Worm (Caenorhabditis elegans) whole organism, L4 larva: ENCODE results near the gene nop-1.

ENCODE experiments used
- D1046.2 ChIP-seq: fragments of 200-800 bp; sonication (Bioruptor generic); IDR thresholded peaks from 2 replicates; pipeline ENCODE4 v1.3.6; 2022; ENCODE audit warnings: missing genetic modification characterization, missing compliant biosample characterization
- F37D6.2 ChIP-seq: sonication (generic microtip); optimal IDR thresholded peaks from 2 replicates; lab custom pipeline; 2016; ENCODE audit warnings: mild to moderate bottlenecking, missing genetic modification characterization, missing compliant biosample characterization
- T20F7.1 ChIP-seq: fragments of 200-800 bp; sonication (Bioruptor generic); optimal IDR thresholded peaks from 2 replicates; lab custom pipeline; 2018; ENCODE audit warnings: mild to moderate bottlenecking, missing genetic modification characterization, missing compliant biosample characterization
- Y5F2A.4 ChIP-seq: fragments of 200-800 bp; sonication (Bioruptor generic); optimal IDR thresholded peaks from 2 replicates; lab custom pipeline; 2018; ENCODE audit warnings: mild to moderate bottlenecking, missing genetic modification characterization, missing compliant biosample characterization
- Y75B8A.6 ChIP-seq: fragments of 200-800 bp; sonication (Bioruptor generic); IDR thresholded peaks from 2 replicates; pipeline ENCODE4 v1.3.6; 2022; ENCODE audit warnings: missing genetic modification reagents, missing genetic modification characterization, missing compliant biosample characterization
- ZK337.2 ChIP-seq: fragments of 200-800 bp; sonication (Bioruptor generic); IDR thresholded peaks from 2 replicates; pipeline ENCODE4 v1.3.6; 2022; ENCODE audit warnings: missing genetic modification reagents, missing genetic modification characterization, missing compliant biosample characterization
- ama-1 ChIP-seq: fragments of 150-350 bp; optimal IDR thresholded peaks from 2 replicates; lab custom pipeline; 2014; ENCODE audit warnings: inconsistent platforms, mixed read lengths
- ceh-28 ChIP-seq: fragments of 150-350 bp; optimal IDR thresholded peaks from 2 replicates; lab custom pipeline; 2014; ENCODE audit warnings: missing biosample characterization, missing genetic modification reagents, missing genetic modification characterization
- ceh-32 ChIP-seq: sonication (generic microtip); optimal IDR thresholded peaks from 2 replicates; lab custom pipeline; 2016; ENCODE audit warnings: mild to moderate bottlenecking, missing genetic modification characterization, missing compliant biosample characterization; ENCODE audit not compliant: poor library complexity
- ceh-82 ChIP-seq: sonication (generic microtip); optimal IDR thresholded peaks from 2 replicates; lab custom pipeline; 2017; ENCODE audit warnings: missing biosample characterization, missing genetic modification characterization
- ces-1 ChIP-seq: fragments of 150-350 bp; sonication (generic microtip); optimal IDR thresholded peaks from 4 replicates; lab custom pipeline; 2014; ENCODE audit warnings: missing biosample characterization, missing genetic modification reagents, missing genetic modification characterization
- daf-16 ChIP-seq, 3 experiments: sonication (generic microtip); optimal IDR thresholded peaks; 2 replicates each; lab custom pipeline; 2016 to 2017; ENCODE audit warnings: missing genetic modification characterization in 3 of 3, missing genetic modification reagents in 3 of 3, mild to moderate bottlenecking in 2 of 3, missing compliant biosample characterization in 2 of 3, missing biosample characterization in 1 of 3, moderate library complexity in 1 of 3
- dmd-6 ChIP-seq: fragments of 200-800 bp; sonication (Bioruptor generic); IDR thresholded peaks from 2 replicates; pipeline ENCODE4 v1.3.6; 2022; ENCODE audit warnings: missing genetic modification reagents, missing genetic modification characterization, missing compliant biosample characterization
- dmd-8 ChIP-seq: fragments of 200-800 bp; sonication (Bioruptor generic); IDR thresholded peaks from 2 replicates; pipeline ENCODE4 v1.3.6; 2022; ENCODE audit warnings: missing genetic modification characterization, missing compliant biosample characterization
- dmd-9 ChIP-seq: fragments of 200-800 bp; sonication (Bioruptor generic); IDR thresholded peaks from 2 replicates; pipeline ENCODE4 v1.3.6; 2022; ENCODE audit warnings: missing genetic modification reagents, missing genetic modification characterization, missing compliant biosample characterization
- dpl-1 ChIP-seq: fragments of 150-350 bp; optimal IDR thresholded peaks from 2 replicates; lab custom pipeline; 2014; ENCODE audit warnings: missing biosample characterization, missing genetic modification reagents, missing genetic modification characterization
- dve-1 ChIP-seq: sonication (generic microtip); optimal IDR thresholded peaks from 2 replicates; lab custom pipeline; 2017; ENCODE audit warnings: antibody characterized with exemption, mild to moderate bottlenecking, missing genetic modification characterization, missing compliant biosample characterization; ENCODE audit not compliant: insufficient read depth
- fos-1 ChIP-seq: fragments of 150-350 bp; optimal IDR thresholded peaks from 2 replicates; lab custom pipeline; 2014; ENCODE audit warnings: missing biosample characterization, missing genetic modification characterization
- gei-8 ChIP-seq: fragments of 200-800 bp; sonication (Bioruptor generic); optimal IDR thresholded peaks from 2 replicates; lab custom pipeline; 2018; ENCODE audit warnings: mild to moderate bottlenecking, missing genetic modification characterization, missing compliant biosample characterization
- hlh-30 ChIP-seq: sonication (generic microtip); optimal IDR thresholded peaks from 2 replicates; lab custom pipeline; 2017; ENCODE audit warnings: antibody characterized with exemption, mild to moderate bottlenecking, missing genetic modification characterization, missing compliant biosample characterization; ENCODE audit not compliant: insufficient read depth
- hmg-1.1 ChIP-seq: fragments of 200-800 bp; sonication (Bioruptor generic); IDR thresholded peaks from 2 replicates; pipeline ENCODE4 v1.3.6; 2022; ENCODE audit warnings: missing genetic modification reagents, missing genetic modification characterization, missing compliant biosample characterization
- jun-1 ChIP-seq: fragments of 150-350 bp; optimal IDR thresholded peaks from 2 replicates; lab custom pipeline; 2014; ENCODE audit warnings: missing biosample characterization, missing genetic modification reagents, missing genetic modification characterization
- lin-13 ChIP-seq: fragments of 150-350 bp; optimal IDR thresholded peaks from 2 replicates; lab custom pipeline; 2014; ENCODE audit warnings: missing biosample characterization, missing genetic modification reagents, missing genetic modification characterization
- lir-3 ChIP-seq: sonication (generic microtip); optimal IDR thresholded peaks from 2 replicates; lab custom pipeline; 2016; ENCODE audit warnings: mild to moderate bottlenecking, missing genetic modification characterization, missing compliant biosample characterization
- madf-5 ChIP-seq, 2 experiments: fragments of 200-800 bp; sonication (Bioruptor generic); IDR thresholded peaks; 2 replicates each; pipeline ENCODE4 v1.3.6; 2022; ENCODE audit warnings: missing compliant biosample characterization in 2 of 2, missing genetic modification characterization in 2 of 2
- mdl-1 ChIP-seq, 2 experiments: fragments of 150-350 bp in 1 of 2; sonication (generic microtip) in 1 of 2; optimal IDR thresholded peaks; 2 replicates each; lab custom pipeline; 2014 to 2017; ENCODE audit warnings: missing biosample characterization in 2 of 2, missing genetic modification characterization in 2 of 2
- mdt-29 ChIP-seq: fragments of 200-800 bp; sonication (Bioruptor generic); IDR thresholded peaks from 2 replicates; pipeline ENCODE4 v1.3.6; 2022; ENCODE audit warnings: missing genetic modification reagents, missing genetic modification characterization, missing compliant biosample characterization
- mep-1 ChIP-seq: fragments of 150-350 bp; sonication (generic microtip); optimal IDR thresholded peaks from 3 replicates; lab custom pipeline; 2014; ENCODE audit warnings: missing biosample characterization, missing genetic modification characterization
- mes-2 ChIP-seq: sonication (generic microtip); optimal IDR thresholded peaks from 2 replicates; lab custom pipeline; 2016; ENCODE audit warnings: missing genotype, mild to moderate bottlenecking, missing genetic modification characterization, missing compliant biosample characterization; ENCODE audit not compliant: poor library complexity, severe bottlenecking
- mxl-3 ChIP-seq: fragments of 200-800 bp; sonication (Bioruptor generic); optimal IDR thresholded peaks from 2 replicates; lab custom pipeline; 2018; ENCODE audit warnings: mild to moderate bottlenecking, missing genetic modification characterization, missing compliant biosample characterization
- nhr-102 ChIP-seq: sonication (generic microtip); optimal IDR thresholded peaks from 2 replicates; lab custom pipeline; 2016; ENCODE audit warnings: mild to moderate bottlenecking, missing genetic modification characterization, moderate library complexity, missing compliant biosample characterization
- nhr-11 ChIP-seq: fragments of 150-350 bp; optimal IDR thresholded peaks from 2 replicates; lab custom pipeline; 2014; ENCODE audit warnings: missing biosample characterization, missing genetic modification characterization
- nhr-25 ChIP-seq: sonication (generic microtip); optimal IDR thresholded peaks from 2 replicates; lab custom pipeline; 2017; ENCODE audit warnings: missing genetic modification characterization, mild to moderate bottlenecking, missing compliant biosample characterization, antibody characterized with exemption, moderate library complexity, borderline replicate concordance; ENCODE audit not compliant: insufficient read depth
- nhr-41 ChIP-seq: fragments of 200-800 bp; sonication (Bioruptor generic); IDR thresholded peaks from 2 replicates; pipeline ENCODE4 v1.3.6; 2022; ENCODE audit warnings: missing genetic modification reagents, missing genetic modification characterization, missing compliant biosample characterization
- nhr-6 ChIP-seq: fragments of 150-350 bp; optimal IDR thresholded peaks from 2 replicates; lab custom pipeline; 2014; ENCODE audit warnings: missing biosample characterization, missing genetic modification characterization
- pqm-1 ChIP-seq: sonication (generic microtip); optimal IDR thresholded peaks from 2 replicates; lab custom pipeline; 2017; ENCODE audit warnings: missing biosample characterization, missing genetic modification characterization
- saeg-2 ChIP-seq: fragments of 200-800 bp; sonication (Bioruptor generic); IDR thresholded peaks from 2 replicates; pipeline ENCODE4 v1.3.6; 2022; ENCODE audit warnings: missing genetic modification reagents, missing genetic modification characterization, missing compliant biosample characterization
- sdz-12 ChIP-seq: fragments of 200-800 bp; sonication (Bioruptor generic); optimal IDR thresholded peaks from 2 replicates; lab custom pipeline; 2018; ENCODE audit warnings: mild to moderate bottlenecking, missing genetic modification characterization, missing compliant biosample characterization
- snpc-1.2 ChIP-seq: fragments of 200-800 bp; sonication (Bioruptor generic); IDR thresholded peaks from 2 replicates; pipeline ENCODE4 v1.3.6; 2022; ENCODE audit warnings: missing genetic modification reagents, missing genetic modification characterization, missing compliant biosample characterization
- spr-3 ChIP-seq: fragments of 200-800 bp; sonication (Bioruptor generic); optimal IDR thresholded peaks from 2 replicates; lab custom pipeline; 2018; ENCODE audit warnings: mild to moderate bottlenecking, missing genetic modification characterization, missing compliant biosample characterization
- tag-97 ChIP-seq: fragments of 200-800 bp; sonication (Bioruptor generic); IDR thresholded peaks from 2 replicates; pipeline ENCODE4 v1.3.6; 2022; ENCODE audit warnings: missing genetic modification characterization, missing compliant biosample characterization
- unc-130 ChIP-seq: sonication (generic microtip); optimal IDR thresholded peaks from 2 replicates; lab custom pipeline; 2016; ENCODE audit warnings: missing genetic modification reagents, missing genetic modification characterization, missing compliant biosample characterization
- unc-39 ChIP-seq: sonication (generic microtip); optimal IDR thresholded peaks from 2 replicates; lab custom pipeline; 2017; ENCODE audit warnings: missing biosample characterization, missing genetic modification characterization
- zag-1 ChIP-seq: fragments of 150-350 bp; optimal IDR thresholded peaks from 2 replicates; lab custom pipeline; 2014; ENCODE audit warnings: missing biosample characterization, missing genetic modification characterization
- zip-11 ChIP-seq: fragments of 200-800 bp; sonication (Bioruptor generic); IDR thresholded peaks from 2 replicates; pipeline ENCODE4 v1.3.6; 2022; ENCODE audit warnings: missing genetic modification characterization, missing compliant biosample characterization
- ztf-11 ChIP-seq: fragments of 150-350 bp; optimal IDR thresholded peaks from 2 replicates; lab custom pipeline; 2014; ENCODE audit warnings: missing biosample characterization, missing genetic modification characterization
- ztf-7 ChIP-seq: fragments of 150-350 bp; optimal IDR thresholded peaks from 2 replicates; lab custom pipeline; 2014; ENCODE audit warnings: missing biosample characterization, missing genetic modification characterization

nop-1 gene

DNA sequence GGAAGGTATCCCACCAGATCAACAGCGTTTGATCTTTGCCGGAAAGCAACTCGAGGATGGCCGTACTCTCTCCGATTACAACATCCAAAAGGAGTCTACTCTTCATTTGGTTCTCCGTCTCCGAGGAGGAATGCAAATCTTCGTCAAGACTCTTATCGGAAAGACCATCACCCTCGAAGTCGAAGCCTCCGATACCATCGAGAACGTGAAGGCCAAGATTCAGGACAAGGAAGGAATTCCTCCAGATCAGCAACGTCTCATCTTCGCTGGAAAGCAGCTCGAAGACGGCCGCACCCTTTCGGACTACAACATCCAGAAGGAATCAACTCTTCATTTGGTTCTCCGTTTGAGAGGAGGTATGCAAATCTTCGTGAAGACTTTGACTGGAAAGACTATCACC lies 16.4 kb upstream of the nop-1 start (continued):
- 0 out of 2 replicates have a peak, but pooled peaks have one; percentile 13 for TF ChIP-seq hmg-1.1
- TF ChIP-seq, all 104 proteins: peak for 5

DNA sequence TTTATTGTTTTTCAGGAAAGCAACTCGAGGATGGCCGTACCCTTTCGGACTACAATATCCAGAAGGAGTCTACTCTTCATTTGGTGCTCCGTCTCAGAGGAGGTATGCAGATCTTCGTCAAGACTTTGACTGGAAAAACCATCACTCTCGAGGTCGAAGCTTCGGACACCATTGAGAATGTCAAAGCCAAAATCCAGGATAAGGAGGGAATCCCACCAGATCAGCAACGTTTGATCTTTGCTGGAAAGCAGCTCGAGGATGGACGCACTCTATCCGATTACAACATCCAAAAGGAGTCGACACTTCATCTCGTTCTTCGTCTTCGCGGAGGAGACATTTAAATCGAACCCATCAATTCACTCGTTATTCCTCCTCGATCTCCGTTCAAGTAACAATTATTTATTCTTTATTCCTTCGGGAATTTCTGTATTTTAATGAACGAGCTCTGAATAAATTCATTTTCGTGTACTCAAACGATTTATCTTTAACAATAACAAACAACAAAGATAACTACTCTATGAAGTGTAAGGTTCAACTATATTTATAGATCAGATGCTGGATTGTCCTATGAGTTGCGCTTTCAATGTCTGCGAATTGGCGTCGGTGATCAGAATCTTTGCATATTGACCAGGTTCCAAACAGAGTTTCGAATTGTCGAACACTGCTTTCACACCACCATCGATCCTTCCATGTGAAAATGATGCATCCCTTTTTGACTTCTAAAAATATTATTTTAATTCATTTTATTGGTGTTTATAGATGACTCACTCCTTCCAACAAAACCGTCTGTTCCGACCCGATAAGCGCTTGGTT lies 14.9 kb upstream of the nop-1 start:
- TF ChIP-seq ZK337.2 (GFP tag; lab: Robert Waterston, UW) (peak; percentile 13; the same call in 1 of the 2 replicates), lir-3 (peak; percentile 38), mxl-3 (peak; percentile 29), nhr-25 (tag; lab: Kevin White, UChicago) (no peak), madf-5 (GFP tag; IDR thresholded peaks at IDR 0.05; lab: Robert Waterston, UW) (no peak; a peak in 1 of 4 replicates), nhr-11 (no peak), ztf-7 (tag; lab: Kevin White, UChicago) (no peak), Y5F2A.4 (GFP tag; lab: Kevin White, UChicago) (peak; percentile 39), Y75B8A.6 (GFP tag; lab: Robert Waterston, UW) (peak; percentile 75), snpc-1.2 (no peak), ama-1 (lab: Kevin White, UChicago) (peak; percentile 96), nhr-6 (tag; lab: Kevin White, UChicago) (no peak), dmd-9 (peak; percentile 59; the same call in 1 of the 2 replicates), gei-8 (GFP tag; lab: Kevin White, UChicago) (peak; percentile 25), hlh-30 (tag; lab: Kevin White, UChicago) (peak; percentile 35), ceh-82 (no peak), mes-2 (peak; percentile 64), mdt-29 (GFP tag; lab: Robert Waterston, UW) (peak; percentile 62), dmd-6 (peak; percentile 55), spr-3 (GFP tag; lab: Kevin White, UChicago) (no peak), tag-97 (GFP tag; lab: Robert Waterston, UW) (no peak), lin-13 (peak; percentile 79), daf-16 (GFP tag; optimal IDR thresholded peaks at IDR 0.05; lab: Kevin White, UChicago) (peak; percentile 31 to 52), daf-16 (tag; optimal IDR thresholded peaks at IDR 0.05; lab: Kevin White, UChicago) (peak; percentile 54), F37D6.2 (tag; lab: Kevin White, UChicago) (no peak), saeg-2 (GFP tag; lab: Robert Waterston, UW) (peak; percentile 9), mep-1 (tag; lab: Kevin White, UChicago) (peak; percentile 95), ztf-11 (no peak), nhr-41 (peak; percentile 16; the same call in 1 of the 2 replicates), sdz-12 (GFP tag; lab: Kevin White, UChicago) (no peak), dpl-1 (peak; percentile 2), ceh-32 (tag; lab: Kevin White, UChicago) (no peak), D1046.2 (GFP tag; lab: Robert Waterston, UW) (no peak), unc-130 (GFP tag; lab: Kevin White, UChicago) (peak; percentile 53), mdl-1 (tag; optimal IDR thresholded peaks at IDR 0.05; lab: Kevin White, UChicago) (peak in 1 of 2 experiments; percentile 20), pqm-1 (tag; lab: Kevin White, UChicago) (no peak), ces-1 (GFP tag; lab: Kevin White, UChicago) (no peak), zip-11 (GFP tag; lab: Robert Waterston, UW) (no peak), zag-1 (tag; lab: Kevin White, UChicago) (no peak), jun-1 (tag; lab: Kevin White, UChicago) (peak; percentile 9), dve-1 (tag; lab: Kevin White, UChicago) (peak; percentile 82), T20F7.1 (GFP tag; lab: Kevin White, UChicago) (peak; percentile 79), unc-39 (no peak), ceh-28 (tag; lab: Kevin White, UChicago) (no peak), fos-1 (no peak), dmd-8 (GFP tag; lab: Robert Waterston, UW) (no peak), nhr-102 (tag; lab: Kevin White, UChicago) (peak; percentile 91)
